Fruit fly (Drosophila melanogaster) whole organism, pupa: ENCODE results near the gene Atf3.

ENCODE experiments used
- CG10348 ChIP-seq: fragments of 200-800 bp; sonication (Bioruptor generic); IDR thresholded peaks from 2 replicates; pipeline ENCODE4 v1.3.6; 2022; ENCODE audit warnings: missing biosample characterization, missing genetic modification characterization
- CG32121 ChIP-seq: fragments of 200-800 bp; sonication (Bioruptor generic); IDR thresholded peaks from 2 replicates; pipeline ENCODE4 v1.3.6; 2022; ENCODE audit warnings: missing biosample characterization, missing genetic modification characterization
- CG34367 ChIP-seq: fragments of 200-800 bp; sonication (Bioruptor generic); optimal IDR thresholded peaks from 2 replicates; lab custom pipeline; 2018; ENCODE audit warnings: missing biosample characterization, mild to moderate bottlenecking, missing genetic modification characterization
- EcR ChIP-seq: fragments of 200-800 bp; sonication (Bioruptor generic); optimal IDR thresholded peaks from 3 replicates; lab custom pipeline; 2019; ENCODE audit warnings: missing biosample characterization, missing genetic modification characterization, mild to moderate bottlenecking, moderate library complexity, missing genetic modification reagents
- Pif1A ChIP-seq: fragments of 200-800 bp; sonication (Bioruptor generic); optimal IDR thresholded peaks from 3 replicates; lab custom pipeline; 2016; ENCODE audit warnings: missing biosample characterization, missing genetic modification characterization
- Pif1B ChIP-seq: fragments of 200-800 bp; sonication (Bioruptor generic); optimal IDR thresholded peaks from 3 replicates; lab custom pipeline; 2016; ENCODE audit warnings: missing biosample characterization, missing genetic modification characterization
- Snoo ChIP-seq: fragments of 200-800 bp; sonication (Bioruptor generic); optimal IDR thresholded peaks from 3 replicates; lab custom pipeline; 2017; ENCODE audit warnings: missing biosample characterization, mild to moderate bottlenecking, missing genetic modification characterization, inconsistent platforms
- gl ChIP-seq: fragments of 200-800 bp; sonication (Bioruptor generic); optimal IDR thresholded peaks from 2 replicates; lab custom pipeline; 2018; ENCODE audit warnings: missing biosample characterization, mild to moderate bottlenecking, missing genetic modification characterization

- TF ChIP-seq EcR (GFP tag; lab: Kevin White, UChicago) (no peak), Pif1A (GFP tag; lab: Kevin White, UChicago) (no peak), gl (tag; lab: Kevin White, UChicago) (no peak), CG10348 (GFP tag; lab: Robert Waterston, UW) (no peak), CG32121 (GFP tag; lab: Robert Waterston, UW) (no peak), Pif1B (GFP tag; lab: Kevin White, UChicago) (no peak), CG34367 (no peak), Snoo (tag; lab: Kevin White, UChicago) (no peak)
Observed at dm6 chrX:1236475-1236874, 38.6 kb downstream of the Atf3 start, which contains the start of gene CG3638.
